Fruit fly (Drosophila melanogaster): ENCODE data around the gene eff.

Gene eff

DNA sequence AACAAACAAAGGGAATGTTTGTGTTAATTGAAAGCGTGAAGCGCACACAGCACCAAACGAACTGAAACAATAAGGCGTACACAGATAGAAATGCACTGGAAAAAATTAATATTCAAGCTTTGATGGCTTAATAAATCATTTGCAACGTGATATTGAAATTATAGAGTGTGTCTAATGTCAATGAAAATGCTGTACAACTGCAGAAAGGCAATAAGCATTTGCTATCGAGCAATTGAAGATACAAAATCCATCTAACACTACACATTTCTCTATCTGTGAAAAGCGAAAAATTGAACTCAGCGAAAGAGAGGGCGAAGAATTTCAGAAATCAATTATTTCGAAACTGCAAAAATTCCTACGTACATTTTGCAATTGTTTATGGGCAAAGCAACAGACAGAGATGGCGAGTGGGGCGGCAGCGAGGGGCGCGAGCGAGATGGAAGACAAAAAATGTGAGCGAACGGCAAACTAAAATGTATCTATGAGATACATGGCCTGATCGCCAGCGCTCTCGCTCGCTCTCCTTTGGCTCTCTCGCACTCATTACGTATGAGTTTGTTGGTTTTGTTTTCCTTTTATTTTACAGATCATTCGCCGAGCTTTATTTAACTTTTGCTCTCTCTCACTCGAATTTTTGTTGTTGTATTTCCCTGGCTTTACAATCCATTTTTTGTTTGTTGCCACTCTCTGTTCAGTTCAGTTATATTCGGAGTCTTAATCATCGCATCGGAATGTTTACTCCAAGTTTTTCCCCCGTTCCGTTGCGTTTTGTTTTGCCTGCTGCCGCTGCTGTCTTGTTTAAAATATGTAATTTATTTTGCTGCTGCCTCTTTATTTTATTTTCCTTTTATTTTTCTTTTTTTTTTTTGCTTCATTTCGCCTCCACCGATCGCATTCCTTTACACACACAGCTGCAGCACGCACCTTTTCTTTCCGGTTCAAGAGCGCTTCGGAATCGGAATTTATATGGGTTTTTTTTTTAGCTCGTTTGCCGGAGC lies 18.9 kb downstream of the eff start (continued):
- TF ChIP-seq svp (GFP tag), result peak; percentile 79
- peak; percentile 20 for TF ChIP-seq CG10669 (GFP tag; optimal IDR thresholded peaks at IDR 0.05)
- TF ChIP-seq CG9139 (GFP tag; optimal IDR thresholded peaks at IDR 0.05), result no peak
- peak; percentile 36 for TF ChIP-seq CG11902 (GFP tag; optimal IDR thresholded peaks at IDR 0.05)
- peak; percentile 68 to 73 for TF ChIP-seq ss (GFP tag; optimal IDR thresholded peaks at IDR 0.05)
- peak; percentile 70 for TF ChIP-seq CG15336 (GFP tag; IDR thresholded peaks at IDR 0.05)
- TF ChIP-seq lz (GFP tag; optimal IDR thresholded peaks at IDR 0.05), result peak; percentile 74
- no peak for TF ChIP-seq CG16779 (tag; optimal IDR thresholded peaks at IDR 0.05)
- peak; percentile 57 for TF ChIP-seq CG6276 (GFP tag; optimal IDR thresholded peaks at IDR 0.05)
- TF ChIP-seq CG6854 (GFP tag; optimal IDR thresholded peaks at IDR 0.05), result no peak
- peak; percentile 53 for TF ChIP-seq Ets21C (GFP tag; optimal IDR thresholded peaks at IDR 0.05)
- TF ChIP-seq eg (GFP tag; IDR thresholded peaks at IDR 0.05), result peak; percentile 67
- peak; percentile 71 for TF ChIP-seq topi (GFP tag; optimal IDR thresholded peaks at IDR 0.05)
- peak; percentile 68 for TF ChIP-seq Sox14 (GFP tag; optimal IDR thresholded peaks at IDR 0.05)
- peak; percentile 62 for TF ChIP-seq OdsH (GFP tag; optimal IDR thresholded peaks at IDR 0.05)
- peak; percentile 94 for TF ChIP-seq Eip78C (GFP tag)
- peak; percentile 14 for TF ChIP-seq Eip93F (GFP tag; optimal IDR thresholded peaks at IDR 0.05)
- peak; percentile 80 for TF ChIP-seq esn (GFP tag; optimal IDR thresholded peaks at IDR 0.05)
- peak; percentile 26 for TF ChIP-seq CG11762 (GFP tag; optimal IDR thresholded peaks at IDR 0.05; ENCODE audit: insufficient read depth)
- TF ChIP-seq CG31627 (GFP tag; optimal IDR thresholded peaks at IDR 0.05), result peak; percentile 78
- peak; percentile 13 for TF ChIP-seq fd59A (GFP tag; optimal IDR thresholded peaks at IDR 0.05)
- peak; percentile 49 for TF ChIP-seq CG6792 (GFP tag; optimal IDR thresholded peaks at IDR 0.05)
- peak; percentile 68 for TF ChIP-seq CG6163 (GFP tag; IDR thresholded peaks at IDR 0.05)
- peak; percentile 60 for TF ChIP-seq Smox (GFP tag; optimal IDR thresholded peaks at IDR 0.05)
- peak; percentile 37 for TF ChIP-seq CG7368 (GFP tag; optimal IDR thresholded peaks at IDR 0.05)
- peak; percentile 44 for TF ChIP-seq Eip75B (GFP tag; optimal IDR thresholded peaks at IDR 0.05)
- TF ChIP-seq CG34406 (GFP tag; optimal IDR thresholded peaks at IDR 0.05), result peak; percentile 66
- TF ChIP-seq CG1621 (tag; optimal IDR thresholded peaks at IDR 0.05), result no peak
- TF ChIP-seq vri (GFP tag; optimal IDR thresholded peaks at IDR 0.05), result peak; percentile 39
- peak; percentile 69 for TF ChIP-seq Lpt (GFP tag; optimal IDR thresholded peaks at IDR 0.05)
- TF ChIP-seq CG8119 (GFP tag; IDR thresholded peaks at IDR 0.05), result peak; percentile 67
- TF ChIP-seq fkh (GFP tag; optimal IDR thresholded peaks at IDR 0.05), result peak; percentile 59
- peak; percentile 62 for TF ChIP-seq achi (GFP tag; optimal IDR thresholded peaks at IDR 0.05)
- TF ChIP-seq Gug (GFP tag; IDR thresholded peaks at IDR 0.05), result peak; percentile 53; the same call in 1 of the 2 replicates
- TF ChIP-seq Met (GFP tag; optimal IDR thresholded peaks at IDR 0.05), result peak; percentile 74
- TF ChIP-seq Hr39 (GFP tag; optimal IDR thresholded peaks at IDR 0.05), result peak; percentile 79
- peak; percentile 61 for TF ChIP-seq Sox102F (GFP tag; optimal IDR thresholded peaks at IDR 0.05)

DNA sequence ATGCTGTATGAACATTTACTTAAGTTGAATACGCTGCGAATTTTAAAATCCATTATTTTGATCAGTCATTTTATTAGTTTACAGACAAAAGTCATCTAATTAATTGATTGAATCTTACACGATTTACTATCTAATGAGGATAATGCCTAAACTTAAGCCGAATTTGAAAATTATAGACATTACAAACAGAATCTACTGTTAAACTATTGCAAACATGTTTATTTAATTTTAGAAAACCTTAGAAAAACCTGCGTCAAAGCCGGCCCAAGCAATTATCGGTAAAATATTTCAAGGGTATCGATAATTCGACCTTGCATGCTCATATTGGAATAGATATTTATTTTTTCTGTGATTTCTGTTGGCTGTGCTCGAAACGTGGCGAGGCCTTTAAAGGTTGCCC lies 20.2 kb downstream of the eff start:
- TF ChIP-seq Eip78C (GFP tag) (peak; percentile 75), Hr38 (GFP tag; optimal IDR thresholded peaks at IDR 0.05) (no peak), Hr4 (GFP tag; optimal IDR thresholded peaks at IDR 0.05) (peak; percentile 32), Sox102F (GFP tag; optimal IDR thresholded peaks at IDR 0.05) (no peak), CG7368 (GFP tag; optimal IDR thresholded peaks at IDR 0.05) (no peak), CG32006 (GFP tag; optimal IDR thresholded peaks at IDR 0.05) (peak; percentile 33), fkh (GFP tag; optimal IDR thresholded peaks at IDR 0.05) (peak; percentile 16), vri (GFP tag; optimal IDR thresholded peaks at IDR 0.05) (no peak), eg (GFP tag; IDR thresholded peaks at IDR 0.05) (no peak), pdm3 (GFP tag; optimal IDR thresholded peaks at IDR 0.05) (no peak)
